Fruit fly (Drosophila melanogaster) whole organism, adult: ENCODE data around the gene rdx.

ENCODE experiments used
- CG11617 ChIP-seq: fragments of 200-800 bp; sonication (Bioruptor generic); optimal IDR thresholded peaks from 2 replicates; lab custom pipeline; 2017; ENCODE audit warnings: mild to moderate bottlenecking, missing biosample characterization, missing genetic modification reagents, missing genetic modification characterization
- CG12768 ChIP-seq: fragments of 200-800 bp; sonication (Bioruptor generic); optimal IDR thresholded peaks from 2 replicates; lab custom pipeline; 2017; ENCODE audit warnings: missing biosample characterization, missing genetic modification characterization, mild to moderate bottlenecking, moderate library complexity, missing genetic modification reagents
- CG14711 ChIP-seq: fragments of 200-800 bp; sonication (Bioruptor generic); optimal IDR thresholded peaks from 2 replicates; lab custom pipeline; 2018; ENCODE audit warnings: missing biosample characterization, mild to moderate bottlenecking, missing genetic modification characterization, moderate library complexity
- CG1620 ChIP-seq: fragments of 200-800 bp; sonication (Bioruptor generic); optimal IDR thresholded peaks from 2 replicates; lab custom pipeline; 2016; ENCODE audit warnings: missing biosample characterization, missing genetic modification characterization
- CG5204 ChIP-seq: fragments of 200-800 bp; sonication (Bioruptor generic); optimal IDR thresholded peaks from 2 replicates; lab custom pipeline; 2016; ENCODE audit warnings: missing biosample characterization, missing genetic modification characterization
- CG7045 ChIP-seq: fragments of 200-800 bp; sonication (Bioruptor generic); optimal IDR thresholded peaks from 2 replicates; lab custom pipeline; 2017; ENCODE audit warnings: missing biosample characterization, mild to moderate bottlenecking, missing genetic modification characterization
- CG7101 ChIP-seq: fragments of 200-800 bp; sonication (Bioruptor generic); optimal IDR thresholded peaks from 2 replicates; lab custom pipeline; 2018; ENCODE audit warnings: missing biosample characterization, mild to moderate bottlenecking, missing genetic modification characterization, moderate library complexity
- Clk ChIP-seq: fragments of 200-800 bp; sonication (Bioruptor generic); optimal IDR thresholded peaks from 2 replicates; lab custom pipeline; 2017; ENCODE audit warnings: missing biosample characterization, missing genetic modification characterization
- Crg-1 ChIP-seq: fragments of 200-800 bp; sonication (Bioruptor generic); optimal IDR thresholded peaks from 2 replicates; lab custom pipeline; 2016; ENCODE audit warnings: missing biosample characterization, missing genetic modification characterization
- Hr96 ChIP-seq: fragments of 200-800 bp; sonication (Bioruptor generic); optimal IDR thresholded peaks from 2 replicates; lab custom pipeline; 2016; ENCODE audit warnings: missing biosample characterization, missing genetic modification characterization
- Mnt ChIP-seq: fragments of 200-800 bp; sonication (Bioruptor generic); optimal IDR thresholded peaks from 2 replicates; lab custom pipeline; 2016; ENCODE audit warnings: missing biosample characterization, mild to moderate bottlenecking, missing genetic modification characterization
- bab1 ChIP-seq: fragments of 200-800 bp; sonication (Bioruptor generic); optimal IDR thresholded peaks from 3 replicates; lab custom pipeline; 2019; ENCODE audit warnings: missing biosample characterization, mild to moderate bottlenecking, missing genetic modification characterization, moderate library complexity
- cic ChIP-seq: fragments of 200-800 bp; sonication (Bioruptor generic); optimal IDR thresholded peaks from 2 replicates; lab custom pipeline; 2017; ENCODE audit warnings: missing biosample characterization, mild to moderate bottlenecking, missing genetic modification characterization, moderate library complexity
- cnc ChIP-seq, 2 experiments: fragments of >200 bp; optimal IDR thresholded peaks; 2 replicates each; lab custom pipeline; 2017
- kay ChIP-seq: fragments of 200-800 bp; sonication (Bioruptor generic); peaks from one replicate; lab custom pipeline; 2016; ENCODE audit warnings: missing biosample characterization, missing genetic modification characterization, borderline replicate concordance
- ovo ChIP-seq: fragments of 200-800 bp; sonication (Bioruptor generic); optimal IDR thresholded peaks from 2 replicates; lab custom pipeline; 2016; ENCODE audit warnings: missing biosample characterization, missing genetic modification characterization
- pad ChIP-seq: fragments of 200-800 bp; sonication (Bioruptor generic); optimal IDR thresholded peaks from 3 replicates; lab custom pipeline; 2017; ENCODE audit warnings: missing biosample characterization, missing genetic modification characterization, mild to moderate bottlenecking, moderate library complexity, missing genetic modification reagents
- tj ChIP-seq: fragments of 200-800 bp; sonication (Bioruptor generic); optimal IDR thresholded peaks from 3 replicates; lab custom pipeline; 2017; ENCODE audit warnings: missing biosample characterization, mild to moderate bottlenecking, missing genetic modification characterization, moderate library complexity
- toe ChIP-seq: fragments of 200-800 bp; sonication (Bioruptor generic); optimal IDR thresholded peaks from 2 replicates; lab custom pipeline; 2016; ENCODE audit warnings: missing biosample characterization, missing genetic modification characterization

Gene rdx

DNA sequence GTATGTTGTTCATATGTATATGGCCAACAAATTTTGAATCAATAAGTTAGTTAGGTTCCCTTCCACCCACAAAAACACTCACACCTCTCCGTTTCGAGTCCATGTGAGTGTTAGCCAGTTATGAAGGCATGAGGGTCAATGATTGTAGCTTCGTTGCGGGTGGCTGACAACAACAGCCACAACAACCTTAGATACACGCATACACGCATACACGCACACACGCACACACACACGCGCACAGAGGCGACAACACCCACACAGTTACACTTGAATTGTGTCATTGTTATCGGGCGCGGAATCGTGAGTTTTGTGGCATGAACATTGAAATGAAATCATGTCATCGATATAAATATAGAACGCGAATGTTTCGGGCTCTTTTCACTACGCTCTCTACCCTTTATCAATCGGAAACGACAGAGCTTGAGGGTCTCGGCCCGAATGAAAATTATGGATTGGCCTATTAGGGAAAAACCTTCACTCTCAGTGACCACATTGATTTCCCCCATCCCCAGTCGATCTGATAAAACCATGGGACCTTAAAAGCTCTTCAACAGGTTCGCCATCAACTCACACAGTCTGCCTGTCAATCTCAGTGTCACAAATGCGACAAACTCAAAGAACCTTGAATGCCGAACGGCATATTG lies 12.3 kb downstream of the rdx start:
- TF ChIP-seq Mnt (GFP tag; lab: Kevin White, UChicago) (no peak), cic (GFP tag; lab: Kevin White, UChicago) (peak; percentile 27), CG12768 (GFP tag; lab: Kevin White, UChicago) (no peak), Crg-1 (GFP tag; lab: Kevin White, UChicago) (no peak), cnc (optimal IDR thresholded peaks at IDR 0.05; lab: Kevin White, UChicago) (no peak)

DNA sequence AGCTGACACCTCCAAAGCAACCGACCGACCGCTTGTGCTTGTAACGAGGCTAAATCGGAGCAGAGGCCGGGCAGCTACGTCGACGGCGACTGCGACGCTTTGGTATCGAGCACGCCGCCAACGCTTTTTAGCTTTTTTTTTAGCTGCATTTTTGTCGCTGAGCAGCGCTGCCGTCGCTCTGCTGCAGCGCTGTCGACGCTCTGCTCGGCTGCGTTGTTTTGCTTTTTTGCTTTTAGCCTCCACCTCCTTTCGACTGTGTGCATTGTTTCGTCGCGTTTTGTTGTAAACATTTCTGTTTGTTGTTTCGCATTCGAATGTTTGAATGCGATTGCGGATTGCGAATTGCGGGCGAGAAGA lies 13.4 kb downstream of the rdx start:
- TF ChIP-seq Mnt (GFP tag; lab: Kevin White, UChicago), result no peak
- no peak for TF ChIP-seq CG5204 (GFP tag; lab: Kevin White, UChicago)
- no peak for TF ChIP-seq CG14711 (tag; lab: Kevin White, UChicago)
- TF ChIP-seq CG11617 (GFP tag; lab: Kevin White, UChicago), result no peak
- TF ChIP-seq tj (GFP tag; lab: Kevin White, UChicago), result no peak
- TF ChIP-seq CG7101 (tag; lab: Kevin White, UChicago), result no peak
- no peak for TF ChIP-seq CG12768 (GFP tag; lab: Kevin White, UChicago)
- TF ChIP-seq CG1620 (GFP tag; lab: Kevin White, UChicago), result no peak
- TF ChIP-seq Crg-1 (GFP tag; lab: Kevin White, UChicago), result no peak

DNA sequence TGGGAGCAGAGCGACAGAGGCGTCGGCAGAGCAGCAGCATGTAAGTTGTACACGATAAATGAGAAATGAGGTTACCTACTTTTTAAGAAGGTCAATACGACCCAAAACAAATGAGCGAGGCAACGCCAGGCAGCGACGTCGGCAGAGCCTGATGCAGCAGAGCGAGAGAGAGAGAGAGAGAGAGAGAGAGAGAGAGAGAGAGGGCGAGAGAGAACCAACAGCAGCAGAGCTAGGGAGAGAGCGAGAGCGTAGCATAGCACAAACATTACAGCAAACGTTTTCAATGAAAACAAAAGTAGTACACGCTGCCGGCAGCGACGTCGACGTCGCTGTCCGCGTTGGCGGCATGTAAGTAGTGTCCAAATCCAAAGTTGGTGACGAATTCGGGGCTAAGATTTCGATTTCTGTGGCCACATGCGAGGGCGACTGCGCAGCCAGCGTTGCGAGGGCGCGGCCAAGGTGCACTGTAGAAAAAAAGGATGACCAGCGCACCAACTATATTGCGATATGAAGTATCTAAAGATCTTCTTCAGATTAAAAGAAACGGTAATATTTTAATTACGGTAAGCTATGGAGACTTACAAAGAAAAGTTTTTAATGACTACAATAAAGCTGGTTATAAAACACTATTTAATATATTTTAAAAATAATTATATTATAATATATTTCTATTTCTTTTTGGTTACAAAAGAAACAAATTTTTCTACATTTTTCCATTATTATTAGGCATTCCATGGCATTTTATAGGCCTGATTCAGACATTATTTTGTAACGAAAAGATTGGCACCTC lies 14.0 kb downstream of the rdx start:
- no peak for TF ChIP-seq cic (GFP tag; lab: Kevin White, UChicago)
- TF ChIP-seq Clk (GFP tag; lab: Kevin White, UChicago), result peak; percentile 75
- TF ChIP-seq Crg-1 (GFP tag; lab: Kevin White, UChicago), result peak; percentile 16
- peak; percentile 38 for TF ChIP-seq CG11617 (GFP tag; lab: Kevin White, UChicago)
- TF ChIP-seq kay (GFP tag; lab: Kevin White, UChicago), result no peak
- TF ChIP-seq CG12768 (GFP tag; lab: Kevin White, UChicago), result peak; percentile 43
- peak; percentile 26 for TF ChIP-seq CG1620 (GFP tag; lab: Kevin White, UChicago)
- peak; percentile 20 for TF ChIP-seq Hr96 (GFP tag; lab: Kevin White, UChicago)
- TF ChIP-seq tj (GFP tag; lab: Kevin White, UChicago), result no peak
- TF ChIP-seq pad (GFP tag; lab: Kevin White, UChicago), result peak; percentile 17
- TF ChIP-seq CG7045 (GFP tag; lab: Kevin White, UChicago), result peak; percentile 43
- no peak for TF ChIP-seq ovo (GFP tag; lab: Kevin White, UChicago)
- no peak for TF ChIP-seq bab1
- TF ChIP-seq Mnt (GFP tag; lab: Kevin White, UChicago), result peak; percentile 67
- TF ChIP-seq CG14711 (tag; lab: Kevin White, UChicago), result no peak
- TF ChIP-seq toe (GFP tag; lab: Kevin White, UChicago), result peak; percentile 15

DNA sequence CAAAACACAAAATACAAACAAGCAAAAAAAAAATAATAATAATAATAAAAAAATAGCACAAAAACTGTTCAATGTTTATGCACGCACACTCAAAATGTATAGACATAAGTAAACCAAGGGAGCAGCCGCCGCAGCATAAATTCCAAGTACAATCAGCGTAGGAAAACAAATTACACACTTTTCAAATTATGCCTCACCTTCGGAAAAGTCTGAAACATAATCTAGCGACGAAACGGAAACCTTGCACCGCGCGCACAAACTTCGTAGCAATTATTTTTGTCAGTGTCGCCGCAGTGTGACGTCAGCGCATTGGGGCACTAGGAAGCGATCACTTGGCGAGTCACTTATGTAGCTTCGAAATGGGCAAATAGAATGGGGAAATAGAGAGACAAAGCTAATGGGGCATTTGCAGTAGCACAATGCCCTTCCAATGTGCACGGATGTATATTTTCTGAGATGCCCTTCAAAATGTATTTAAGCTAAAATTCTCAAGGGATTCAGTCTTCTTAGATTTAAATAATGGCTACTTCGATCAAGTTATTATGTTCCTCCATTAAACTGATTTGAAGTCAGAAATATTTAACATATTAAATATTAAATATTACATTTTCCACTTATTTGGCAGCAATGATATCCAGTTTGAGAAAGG lies 15.0 kb downstream of the rdx start:
- no peak for TF ChIP-seq CG11617 (GFP tag; lab: Kevin White, UChicago)
- no peak for TF ChIP-seq Hr96 (GFP tag; lab: Kevin White, UChicago)
- TF ChIP-seq CG1620 (GFP tag; lab: Kevin White, UChicago), result no peak
- TF ChIP-seq kay (GFP tag; lab: Kevin White, UChicago), result no peak
- no peak for TF ChIP-seq CG5204 (GFP tag; lab: Kevin White, UChicago)
- TF ChIP-seq tj (GFP tag; lab: Kevin White, UChicago), result no peak
- TF ChIP-seq cic (GFP tag; lab: Kevin White, UChicago), result no peak
- no peak for TF ChIP-seq bab1
- no peak for TF ChIP-seq Crg-1 (GFP tag; lab: Kevin White, UChicago)
- no peak for TF ChIP-seq CG14711 (tag; lab: Kevin White, UChicago)
- no peak for TF ChIP-seq cnc (optimal IDR thresholded peaks at IDR 0.05; lab: Kevin White, UChicago)
- TF ChIP-seq CG7045 (GFP tag; lab: Kevin White, UChicago), result no peak
- no peak for TF ChIP-seq toe (GFP tag; lab: Kevin White, UChicago)
- TF ChIP-seq CG7101 (tag; lab: Kevin White, UChicago), result no peak
- no peak for TF ChIP-seq Mnt (GFP tag; lab: Kevin White, UChicago)
- TF ChIP-seq pad (GFP tag; lab: Kevin White, UChicago), result no peak
- TF ChIP-seq ovo (GFP tag; lab: Kevin White, UChicago), result no peak
- no peak for TF ChIP-seq Clk (GFP tag; lab: Kevin White, UChicago)

DNA sequence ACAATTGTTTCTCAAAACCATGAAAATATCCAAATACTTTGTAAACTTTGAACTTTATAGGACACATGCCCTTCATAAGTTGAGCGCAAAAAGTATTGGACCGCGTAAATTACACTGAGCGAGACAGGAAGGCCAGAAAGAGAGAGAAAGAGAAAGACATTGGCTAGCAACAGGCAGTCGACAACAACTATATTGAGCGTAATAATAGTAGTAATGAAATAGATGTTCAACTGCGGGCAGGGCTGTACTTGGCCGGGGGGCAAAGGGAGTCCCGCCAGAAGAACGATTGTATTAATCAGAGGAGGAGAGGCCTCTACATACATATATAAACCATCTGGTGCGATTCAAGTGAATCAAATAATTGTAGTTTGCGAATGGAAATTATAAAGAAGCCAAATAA lies 17.3 kb downstream of the rdx start:
- TF ChIP-seq Hr96 (GFP tag; lab: Kevin White, UChicago) (no peak), toe (GFP tag; lab: Kevin White, UChicago) (no peak), Mnt (GFP tag; lab: Kevin White, UChicago) (no peak)
